Fruit fly (Drosophila melanogaster): ENCODE results near the gene Snmp1.

Gene Snmp1

dm6 chr3R:21206802-21207238 lies 38.8 kb upstream of the Snmp1 start:
- TF ChIP-seq brk (GFP tag; optimal IDR thresholded peaks at IDR 0.05) (no peak), foxo (GFP tag; optimal IDR thresholded peaks at IDR 0.05) (no peak), psq (GFP tag; optimal IDR thresholded peaks at IDR 0.05) (no peak), Rel (GFP tag; optimal IDR thresholded peaks at IDR 0.05) (no peak), Rel (tag; optimal IDR thresholded peaks at IDR 0.05) (no peak), sage (GFP tag; optimal IDR thresholded peaks at IDR 0.05) (no peak), Dif (GFP tag; optimal IDR thresholded peaks at IDR 0.05; ENCODE audit: partially characterized antibody) (no peak), fru (GFP tag; optimal IDR thresholded peaks at IDR 0.05) (no peak), Abd-B (GFP tag; optimal IDR thresholded peaks at IDR 0.05) (no peak), h (GFP tag; optimal IDR thresholded peaks at IDR 0.05) (no peak), br (GFP tag; optimal IDR thresholded peaks at IDR 0.05) (no peak), CrebA (GFP tag; optimal IDR thresholded peaks at IDR 0.05; ENCODE audit: borderline replicate concordance) (no peak), Hr83 (GFP tag; optimal IDR thresholded peaks at IDR 0.05; ENCODE audit: poor library complexity, severe bottlenecking) (no peak), woc (GFP tag; optimal IDR thresholded peaks at IDR 0.05) (no peak), dsf (GFP tag; optimal IDR thresholded peaks at IDR 0.05; ENCODE audit: borderline replicate concordance) (no peak), dmrt93B (GFP tag; optimal IDR thresholded peaks at IDR 0.05) (no peak), pan (optimal IDR thresholded peaks at IDR 0.05) (no peak)

- TF ChIP-seq sage (GFP tag; optimal IDR thresholded peaks at IDR 0.05) (no peak), Dfd (GFP tag; optimal IDR thresholded peaks at IDR 0.05) (no peak), CrebA (GFP tag; optimal IDR thresholded peaks at IDR 0.05; ENCODE audit: borderline replicate concordance) (no peak), Vsx2 (GFP tag; optimal IDR thresholded peaks at IDR 0.05; ENCODE audit: partially characterized antibody) (peak; percentile 24), foxo (GFP tag; optimal IDR thresholded peaks at IDR 0.05) (peak in 1 of 2 experiments; percentile 8), woc (GFP tag; optimal IDR thresholded peaks at IDR 0.05) (no peak), ey (GFP tag; optimal IDR thresholded peaks at IDR 0.05) (no peak), Hr78 (GFP tag; optimal IDR thresholded peaks at IDR 0.05) (no peak), OdsH (GFP tag; optimal IDR thresholded peaks at IDR 0.05) (no peak)
These were observed 38.3 kb upstream of the Snmp1 start for dm6 chr3R:21206327-21206728.

dm6 chr3R:21205680-21206326 lies 37.8 kb upstream of the Snmp1 start:
- TF ChIP-seq fru (GFP tag; optimal IDR thresholded peaks at IDR 0.05) (peak; percentile 33), psq (GFP tag; optimal IDR thresholded peaks at IDR 0.05) (no peak), Hr78 (GFP tag; optimal IDR thresholded peaks at IDR 0.05) (no peak), dl (GFP tag; optimal IDR thresholded peaks at IDR 0.05; ENCODE audit: insufficient read depth in 1 of 2, partially characterized antibody in 2 of 2) (no peak), foxo (GFP tag; optimal IDR thresholded peaks at IDR 0.05) (peak in 1 of 2 experiments; percentile 36), Vsx2 (GFP tag; optimal IDR thresholded peaks at IDR 0.05; ENCODE audit: partially characterized antibody) (no peak), h (GFP tag; optimal IDR thresholded peaks at IDR 0.05) (peak; percentile 39), N (GFP tag; optimal IDR thresholded peaks at IDR 0.05) (no peak), Hnf4 (GFP tag; optimal IDR thresholded peaks at IDR 0.05) (no peak), dsf (GFP tag; optimal IDR thresholded peaks at IDR 0.05; ENCODE audit: borderline replicate concordance) (no peak), rgr (GFP tag; optimal IDR thresholded peaks at IDR 0.05) (peak; percentile 31), Dfd (GFP tag; optimal IDR thresholded peaks at IDR 0.05) (peak; percentile 26), br (GFP tag; optimal IDR thresholded peaks at IDR 0.05) (peak; percentile 24), Jra (GFP tag; optimal IDR thresholded peaks at IDR 0.05) (no peak), Sp1 (GFP tag; optimal IDR thresholded peaks at IDR 0.05) (peak; percentile 14), Dif (GFP tag; optimal IDR thresholded peaks at IDR 0.05; ENCODE audit: partially characterized antibody) (peak; percentile 21), sage (GFP tag; optimal IDR thresholded peaks at IDR 0.05) (peak; percentile 28), jim (GFP tag; optimal IDR thresholded peaks at IDR 0.05) (no peak), ey (GFP tag; optimal IDR thresholded peaks at IDR 0.05) (peak; percentile 10), Myc (optimal IDR thresholded peaks at IDR 0.05) (no peak), HLH106 (tag; optimal IDR thresholded peaks at IDR 0.05) (peak; percentile 31), pan (optimal IDR thresholded peaks at IDR 0.05) (no peak)

dm6 chr3R:21204500-21205167 lies 36.6 kb upstream of the Snmp1 start:
- no peak for TF ChIP-seq N (GFP tag; optimal IDR thresholded peaks at IDR 0.05)
- no peak for TF ChIP-seq Abd-B (GFP tag; optimal IDR thresholded peaks at IDR 0.05)
- peak; percentile 23 for TF ChIP-seq Vsx2 (GFP tag; optimal IDR thresholded peaks at IDR 0.05; ENCODE audit: partially characterized antibody)
- no peak for TF ChIP-seq pan (optimal IDR thresholded peaks at IDR 0.05)
- TF ChIP-seq tai (GFP tag; optimal IDR thresholded peaks at IDR 0.05), result no peak
- peak; percentile 58 for TF ChIP-seq psq (GFP tag; optimal IDR thresholded peaks at IDR 0.05)
- peak; percentile 76 for TF ChIP-seq sv (GFP tag; optimal IDR thresholded peaks at IDR 0.05)
- peak; percentile 80 for TF ChIP-seq rgr (GFP tag; optimal IDR thresholded peaks at IDR 0.05)
- TF ChIP-seq CG9705 (GFP tag; optimal IDR thresholded peaks at IDR 0.05), result no peak
- TF ChIP-seq OdsH (GFP tag; optimal IDR thresholded peaks at IDR 0.05), result peak; percentile 77
- TF ChIP-seq CrebA (GFP tag; optimal IDR thresholded peaks at IDR 0.05; ENCODE audit: borderline replicate concordance), result no peak
- no peak for TF ChIP-seq Jra (GFP tag; optimal IDR thresholded peaks at IDR 0.05)
- peak; percentile 49 for TF ChIP-seq woc (GFP tag; optimal IDR thresholded peaks at IDR 0.05)
- peak; percentile 85 for TF ChIP-seq h (GFP tag; optimal IDR thresholded peaks at IDR 0.05)
- TF ChIP-seq brk (GFP tag; optimal IDR thresholded peaks at IDR 0.05), result peak; percentile 28
- TF ChIP-seq lola (GFP tag; optimal IDR thresholded peaks at IDR 0.05), result no peak
- no peak for TF ChIP-seq Mio (GFP tag; optimal IDR thresholded peaks at IDR 0.05)
- TF ChIP-seq Hr78 (GFP tag; optimal IDR thresholded peaks at IDR 0.05), result no peak
- no peak for TF ChIP-seq jim (GFP tag; optimal IDR thresholded peaks at IDR 0.05)
- no peak for TF ChIP-seq GATAd (GFP tag; optimal IDR thresholded peaks at IDR 0.05)
- no peak for TF ChIP-seq Rel (GFP tag; optimal IDR thresholded peaks at IDR 0.05)
- TF ChIP-seq Rel (tag; optimal IDR thresholded peaks at IDR 0.05), result no peak
- TF ChIP-seq ey (GFP tag; optimal IDR thresholded peaks at IDR 0.05), result peak; percentile 85
- TF ChIP-seq foxo (GFP tag; optimal IDR thresholded peaks at IDR 0.05), result peak in 1 of 2 experiments; percentile 81
- TF ChIP-seq Dfd (GFP tag; optimal IDR thresholded peaks at IDR 0.05), result no peak
- TF ChIP-seq sage (GFP tag; optimal IDR thresholded peaks at IDR 0.05), result no peak
